Fruit fly (Drosophila melanogaster): Measurements from ENCODE around the gene CG9636.

Gene CG9636

DNA sequence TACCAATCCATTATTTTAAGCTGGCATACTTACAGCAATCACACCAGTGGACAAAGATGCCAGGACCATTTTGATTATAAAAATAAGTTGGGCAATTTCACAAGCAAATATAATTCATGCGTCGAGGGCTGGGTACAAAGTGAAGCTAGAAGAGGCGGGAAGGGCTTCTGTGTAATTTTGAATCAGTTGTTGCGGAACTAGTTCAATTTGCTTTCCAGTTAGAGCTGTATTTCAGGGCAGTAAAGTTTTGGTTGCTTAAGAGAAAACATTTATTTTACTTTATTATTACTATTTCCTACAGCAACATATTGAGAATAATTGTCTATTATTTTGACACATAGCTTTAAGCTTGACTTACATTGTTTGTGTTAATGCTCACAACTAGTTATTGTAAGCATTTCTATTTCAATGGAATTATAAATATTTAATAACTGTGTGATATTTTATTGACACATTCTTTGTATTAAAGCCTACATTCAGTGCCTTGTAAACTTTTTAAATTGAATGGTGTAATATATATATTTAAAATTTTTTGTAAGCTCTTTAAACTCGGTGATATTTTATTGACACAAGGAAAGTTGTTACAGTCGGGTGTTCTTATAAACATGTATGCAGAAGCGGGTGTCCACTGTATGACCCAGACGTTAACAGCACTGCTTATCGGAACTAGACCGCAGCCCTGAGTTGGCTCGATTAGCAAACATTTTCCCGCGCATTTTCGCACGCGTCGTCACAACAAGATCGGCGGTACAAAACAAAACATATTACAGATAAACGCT, 20.9 kb upstream of the CG9636 start, which contains the start of the genes RPA1 and Mcm2 (continued):
- TF ChIP-seq odd (GFP tag; optimal IDR thresholded peaks at IDR 0.05) (no peak), CG17359 (tag; optimal IDR thresholded peaks at IDR 0.05) (peak; percentile 63), H15 (GFP tag; IDR thresholded peaks at IDR 0.05) (peak; percentile 79; the same call in 2 of the 3 replicates), CG15073 (GFP tag; optimal IDR thresholded peaks at IDR 0.05) (peak; percentile 18), ci (GFP tag; IDR thresholded peaks at IDR 0.05) (peak; percentile 69), Meics (GFP tag; optimal IDR thresholded peaks at IDR 0.05) (peak; percentile 74), Usf (GFP tag; optimal IDR thresholded peaks at IDR 0.05) (peak; percentile 81), CG11456 (GFP tag; IDR thresholded peaks at IDR 0.05) (peak; percentile 91), pita (GFP tag; optimal IDR thresholded peaks at IDR 0.05) (no peak), vnd (GFP tag; IDR thresholded peaks at IDR 0.05; ENCODE audit: partially characterized antibody) (no peak), HmgZ (tag; optimal IDR thresholded peaks at IDR 0.05) (peak; percentile 63), danr (GFP tag; IDR thresholded peaks at IDR 0.05) (no peak; the same call in 1 of the 2 replicates), CG1647 (GFP tag; optimal IDR thresholded peaks at IDR 0.05) (no peak), jumu (GFP tag; optimal IDR thresholded peaks at IDR 0.05) (peak; percentile 28), Sry-δ (GFP tag; optimal IDR thresholded peaks at IDR 0.05) (no peak), CG13894 (tag; optimal IDR thresholded peaks at IDR 0.05) (peak; percentile 44), mld (GFP tag; IDR thresholded peaks at IDR 0.05; ENCODE audit: partially characterized antibody) (no peak), sug (tag; optimal IDR thresholded peaks at IDR 0.05) (peak; percentile 82), lilli (GFP tag; optimal IDR thresholded peaks at IDR 0.05) (peak; percentile 72), trh (GFP tag; optimal IDR thresholded peaks at IDR 0.05) (peak; percentile 49), Antp (GFP tag; optimal IDR thresholded peaks at IDR 0.05) (peak; percentile 58), CG34224 (GFP tag; IDR thresholded peaks at IDR 0.05; ENCODE audit: partially characterized antibody) (no peak), CG14710 (tag; optimal IDR thresholded peaks at IDR 0.05) (peak; percentile 82), CG32532 (GFP tag; IDR thresholded peaks at IDR 0.05) (peak; percentile 89), pan (optimal IDR thresholded peaks at IDR 0.05) (no peak), pan (GFP tag; optimal IDR thresholded peaks at IDR 0.05 in 1 of 2, IDR thresholded peaks at IDR 0.05 in 1 of 2) (peak in 1 of 2 experiments; percentile 79), twi (tag; optimal IDR thresholded peaks at IDR 0.05) (peak; percentile 72), exex (tag; optimal IDR thresholded peaks at IDR 0.05) (no peak), disco-r (GFP tag; optimal IDR thresholded peaks at IDR 0.05) (peak; percentile 17), ken (GFP tag; IDR thresholded peaks at IDR 0.05) (peak; percentile 78), CG1602 (GFP tag; optimal IDR thresholded peaks at IDR 0.05) (peak; percentile 78), CG3065 (GFP tag; optimal IDR thresholded peaks at IDR 0.05) (no peak), CG1832 (GFP tag; optimal IDR thresholded peaks at IDR 0.05) (no peak), lmd (GFP tag; IDR thresholded peaks at IDR 0.05) (peak; percentile 82), Fer2 (tag; optimal IDR thresholded peaks at IDR 0.05) (peak; percentile 58), Six4 (GFP tag; optimal IDR thresholded peaks at IDR 0.05) (peak; percentile 66), CG11504 (tag; optimal IDR thresholded peaks at IDR 0.05) (peak; percentile 83), CG6854 (GFP tag; optimal IDR thresholded peaks at IDR 0.05) (no peak), Hmx (GFP tag; optimal IDR thresholded peaks at IDR 0.05) (no peak), eve (GFP tag; optimal IDR thresholded peaks at IDR 0.05) (no peak), br (optimal IDR thresholded peaks at IDR 0.05) (no peak), CG11093 (GFP tag; IDR thresholded peaks at IDR 0.05) (0 out of 3 replicates have a peak, but pooled peaks have one; percentile 64), insv (GFP tag; optimal IDR thresholded peaks at IDR 0.05) (peak in 1 of 2 experiments; percentile 82), gt (GFP tag; IDR thresholded peaks at IDR 0.05) (no peak), inv (GFP tag; IDR thresholded peaks at IDR 0.05; ENCODE audit: partially characterized antibody) (no peak), phol (tag; optimal IDR thresholded peaks at IDR 0.05) (peak; percentile 80), CG33557 (GFP tag; optimal IDR thresholded peaks at IDR 0.05) (peak; percentile 76), Adf1 (GFP tag; IDR thresholded peaks at IDR 0.05) (no peak; the same call in none of the 2 replicates), CG10462 (GFP tag; optimal IDR thresholded peaks at IDR 0.05) (peak; percentile 61), Ets97D (GFP tag; optimal IDR thresholded peaks at IDR 0.05) (peak; percentile 24)

Measured in whole organism, embryonic.